Worm (Caenorhabditis elegans): ENCODE results near the gene T28C6.8.

DNA sequence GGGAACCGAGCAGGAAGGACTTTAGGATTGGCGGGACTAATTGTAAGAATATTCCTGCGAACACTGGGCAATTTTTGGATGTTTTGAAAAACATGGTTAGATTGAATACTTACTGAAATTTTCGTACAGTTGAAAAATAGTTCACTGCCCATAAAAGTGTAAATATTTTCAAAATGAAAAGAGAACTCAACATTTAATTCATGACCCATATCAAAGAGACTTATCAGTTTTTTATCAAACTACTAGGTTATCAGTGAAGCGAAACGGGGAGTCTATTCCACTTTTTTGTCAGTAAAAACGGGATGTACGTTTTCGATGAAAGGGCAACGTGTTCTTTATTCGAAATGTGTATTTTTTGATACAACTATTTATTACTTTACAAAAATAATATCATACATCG, 15.4 kb upstream of the T28C6.8 start:
- TF ChIP-seq lin-39 (tag; optimal IDR thresholded peaks at IDR 0.05): no peak
- no peak for TF ChIP-seq elt-3 (tag; optimal IDR thresholded peaks at IDR 0.05)
- no peak for TF ChIP-seq R02D3.7 (tag; optimal IDR thresholded peaks at IDR 0.05)
- TF ChIP-seq zag-1 (tag; optimal IDR thresholded peaks at IDR 0.05): no peak
- no peak for TF ChIP-seq ama-1 (optimal IDR thresholded peaks at IDR 0.05)
- no peak for TF ChIP-seq nhr-237 (tag; optimal IDR thresholded peaks at IDR 0.05)
- no peak for TF ChIP-seq nhr-12 (tag; optimal IDR thresholded peaks at IDR 0.05)
